Fruit fly (Drosophila melanogaster): ENCODE results near the gene CG13075.

CG13075 gene

dm6 chr3L:16113003-16113606 lies 29.3 kb downstream of the CG13075 start, which contains the start of gene Taf4:
Gene Taf4 (plus strand): TSS chr3L:16113212.
- TF ChIP-seq insv (optimal IDR thresholded peaks at IDR 0.05) = no peak
- no peak for TF ChIP-seq Sin3A (optimal IDR thresholded peaks at IDR 0.05)
- TF ChIP-seq psq (optimal IDR thresholded peaks at IDR 0.05) = no peak
- TF ChIP-seq ttk (optimal IDR thresholded peaks at IDR 0.05) = no peak
- TF ChIP-seq h (optimal IDR thresholded peaks at IDR 0.05) = no peak
- no peak for TF ChIP-seq Myc (optimal IDR thresholded peaks at IDR 0.05)

- TF ChIP-seq Sin3A (optimal IDR thresholded peaks at IDR 0.05) (no peak), insv (optimal IDR thresholded peaks at IDR 0.05) (no peak), psq (optimal IDR thresholded peaks at IDR 0.05) (no peak), ttk (optimal IDR thresholded peaks at IDR 0.05) (no peak), Myc (optimal IDR thresholded peaks at IDR 0.05) (no peak), h (optimal IDR thresholded peaks at IDR 0.05) (no peak)
These were observed 30.0 kb downstream of the CG13075 start for dm6 chr3L:16113607-16114337.

- TF ChIP-seq Myc (optimal IDR thresholded peaks at IDR 0.05) (no peak), ttk (optimal IDR thresholded peaks at IDR 0.05) (no peak), Sin3A (optimal IDR thresholded peaks at IDR 0.05) (no peak), insv (optimal IDR thresholded peaks at IDR 0.05) (no peak), h (optimal IDR thresholded peaks at IDR 0.05) (no peak), psq (optimal IDR thresholded peaks at IDR 0.05) (no peak)
These were observed 38.0 kb downstream of the CG13075 start, which contains the start of gene Strump for dm6 chr3L:16121791-16122190. Gene Strump (plus strand): TSS chr3L:16122002.

dm6 chr3L:16128481-16128972 lies 44.7 kb downstream of the CG13075 start, which contains the start of gene Pgm1:
Gene Pgm1 (minus strand): TSS chr3L:16128531.
- TF ChIP-seq h (optimal IDR thresholded peaks at IDR 0.05) (no peak), ttk (optimal IDR thresholded peaks at IDR 0.05) (no peak), insv (optimal IDR thresholded peaks at IDR 0.05) (no peak), Sin3A (optimal IDR thresholded peaks at IDR 0.05) (no peak), psq (optimal IDR thresholded peaks at IDR 0.05) (no peak), Myc (optimal IDR thresholded peaks at IDR 0.05) (no peak)

- TF ChIP-seq ttk (optimal IDR thresholded peaks at IDR 0.05) (no peak), Myc (optimal IDR thresholded peaks at IDR 0.05) (no peak), h (optimal IDR thresholded peaks at IDR 0.05) (no peak)
These were observed 45.4 kb downstream of the CG13075 start, which contains the start of gene SsRbeta for dm6 chr3L:16128973-16129745. Gene SsRbeta (plus strand): TSS chr3L:16129617.

- TF ChIP-seq insv (optimal IDR thresholded peaks at IDR 0.05) (no peak), h (optimal IDR thresholded peaks at IDR 0.05) (no peak), Myc (optimal IDR thresholded peaks at IDR 0.05) (no peak), ttk (optimal IDR thresholded peaks at IDR 0.05) (no peak), Sin3A (optimal IDR thresholded peaks at IDR 0.05) (no peak), psq (optimal IDR thresholded peaks at IDR 0.05) (no peak)
These were observed 47.7 kb downstream of the CG13075 start, which contains the start of the genes Trs20 and elg1 for dm6 chr3L:16131264-16132066. Gene Trs20 (minus strand): TSS chr3L:16131632. Gene elg1 (plus strand): TSS chr3L:16132028.

- TF ChIP-seq psq (optimal IDR thresholded peaks at IDR 0.05) = no peak
- no peak for TF ChIP-seq h (optimal IDR thresholded peaks at IDR 0.05)
- no peak for TF ChIP-seq Myc (optimal IDR thresholded peaks at IDR 0.05)
- TF ChIP-seq Sin3A (optimal IDR thresholded peaks at IDR 0.05) = no peak
- TF ChIP-seq ttk (optimal IDR thresholded peaks at IDR 0.05) = no peak
- no peak for TF ChIP-seq insv (optimal IDR thresholded peaks at IDR 0.05)
These were observed 48.2 kb downstream of the CG13075 start for dm6 chr3L:16132067-16132418.
